Worm (Caenorhabditis elegans): ENCODE results near the gene hlh-17.

ce11 chrIV:16233028-16233427 is 21.5 kb upstream of the hlh-17 start, which contains the start of the genes hpa-1 and irld-39:
- TF ChIP-seq hlh-6 (tag; optimal IDR thresholded peaks at IDR 0.05), result no peak
- TF ChIP-seq gmeb-2 (tag; optimal IDR thresholded peaks at IDR 0.05), result no peak

All from whole organism, late embryonic.